Worm (Caenorhabditis elegans) whole organism, mixed stage, embryonic: Measurements from ENCODE around the gene rgs-7.

Experiments
- M03D4.4 ChIP-seq: sonication (generic microtip); optimal IDR thresholded peaks from 2 replicates; lab custom pipeline; 2017; ENCODE audit warnings: mild to moderate bottlenecking, missing genetic modification characterization, missing compliant biosample characterization
- bed-3 ChIP-seq: fragments of 200-800 bp; sonication (Bioruptor generic); optimal IDR thresholded peaks from 3 replicates; lab custom pipeline; 2018; ENCODE audit warnings: mild to moderate bottlenecking, missing genetic modification characterization, moderate library complexity, missing compliant biosample characterization
- blmp-1 ChIP-seq: fragments of 150-350 bp; optimal IDR thresholded peaks from 2 replicates; lab custom pipeline; 2014; ENCODE audit warnings: missing biosample characterization, missing genetic modification characterization
- ceh-39 ChIP-seq: fragments of 150-350 bp; optimal IDR thresholded peaks from 2 replicates; lab custom pipeline; 2014; ENCODE audit warnings: missing biosample characterization, missing genetic modification characterization
- ceh-43 ChIP-seq: fragments of 200-800 bp; sonication (Bioruptor generic); optimal IDR thresholded peaks from 2 replicates; lab custom pipeline; 2018; ENCODE audit warnings: mild to moderate bottlenecking, missing genetic modification characterization, moderate library complexity, missing compliant biosample characterization
- ceh-83 ChIP-seq: fragments of 200-800 bp; sonication (Bioruptor generic); optimal IDR thresholded peaks from 2 replicates; lab custom pipeline; 2018; ENCODE audit warnings: mild to moderate bottlenecking, missing genetic modification characterization, missing compliant biosample characterization
- cnd-1 ChIP-seq: fragments of 200-800 bp; sonication (Bioruptor generic); optimal IDR thresholded peaks from 2 replicates; lab custom pipeline; 2018; ENCODE audit warnings: mild to moderate bottlenecking, missing genetic modification characterization, missing compliant biosample characterization
- drap-1 ChIP-seq: fragments of 200-800 bp; sonication (Bioruptor generic); optimal IDR thresholded peaks from 3 replicates; lab custom pipeline; 2018; ENCODE audit warnings: mild to moderate bottlenecking, missing genetic modification characterization, missing compliant biosample characterization
- elt-1 ChIP-seq: sonication (generic microtip); optimal IDR thresholded peaks from 2 replicates; lab custom pipeline; 2017; ENCODE audit warnings: missing genetic modification characterization, mild to moderate bottlenecking, missing compliant biosample characterization, antibody characterized with exemption, moderate library complexity, borderline replicate concordance; ENCODE audit not compliant: insufficient read depth
- flh-1 ChIP-seq: fragments of 200-800 bp; sonication (Bioruptor generic); optimal IDR thresholded peaks from 2 replicates; lab custom pipeline; 2018; ENCODE audit warnings: mild to moderate bottlenecking, missing genetic modification characterization, moderate library complexity, missing compliant biosample characterization
- ham-2 ChIP-seq: fragments of 200-800 bp; sonication (Bioruptor generic); optimal IDR thresholded peaks from 2 replicates; lab custom pipeline; 2018; ENCODE audit warnings: mild to moderate bottlenecking, missing genetic modification characterization, missing compliant biosample characterization
- hlh-1 ChIP-seq: fragments of 150-350 bp; optimal IDR thresholded peaks from 2 replicates; lab custom pipeline; 2014; ENCODE audit warnings: missing biosample characterization, missing genetic modification reagents, missing genetic modification characterization
- lin-13 ChIP-seq: fragments of 150-350 bp; optimal IDR thresholded peaks from 2 replicates; lab custom pipeline; 2014; ENCODE audit warnings: missing biosample characterization, missing genetic modification characterization
- lin-32 ChIP-seq: fragments of 200-800 bp; sonication (Bioruptor generic); optimal IDR thresholded peaks from 2 replicates; lab custom pipeline; 2018; ENCODE audit warnings: mild to moderate bottlenecking, missing genetic modification characterization, missing compliant biosample characterization
- lsy-2 ChIP-seq: fragments of 150-350 bp; optimal IDR thresholded peaks from 2 replicates; lab custom pipeline; 2014; ENCODE audit warnings: missing biosample characterization, missing genetic modification characterization
- mab-5 ChIP-seq: fragments of 150-350 bp; optimal IDR thresholded peaks from 2 replicates; lab custom pipeline; 2014; ENCODE audit warnings: missing biosample characterization, missing genetic modification characterization
- mep-1 ChIP-seq: fragments of 150-350 bp; optimal IDR thresholded peaks from 2 replicates; lab custom pipeline; 2017; ENCODE audit warnings: missing biosample characterization, missing genetic modification reagents, missing genetic modification characterization, inconsistent platforms
- nhr-12 ChIP-seq: fragments of 150-350 bp; optimal IDR thresholded peaks from 2 replicates; lab custom pipeline; 2014; ENCODE audit warnings: missing biosample characterization, missing genetic modification characterization
- nhr-2 ChIP-seq: fragments of 150-350 bp; optimal IDR thresholded peaks from 2 replicates; lab custom pipeline; 2014; ENCODE audit warnings: missing biosample characterization, missing genetic modification characterization
- nhr-237 ChIP-seq: fragments of 150-350 bp; optimal IDR thresholded peaks from 2 replicates; lab custom pipeline; 2014; ENCODE audit warnings: missing biosample characterization, missing genetic modification characterization
- nhr-28 ChIP-seq: fragments of 150-350 bp; optimal IDR thresholded peaks from 2 replicates; lab custom pipeline; 2014; ENCODE audit warnings: missing biosample characterization, missing genetic modification characterization
- nhr-76 ChIP-seq: sonication (generic microtip); optimal IDR thresholded peaks from 2 replicates; lab custom pipeline; 2017; ENCODE audit warnings: missing biosample characterization, missing genetic modification characterization
- pha-4 ChIP-seq: fragments of 150-350 bp; optimal IDR thresholded peaks from 2 replicates; lab custom pipeline; 2018; ENCODE audit warnings: missing biosample characterization, missing genetic modification reagents, missing genetic modification characterization
- sem-2 ChIP-seq: fragments of 200-800 bp; sonication (Bioruptor generic); optimal IDR thresholded peaks from 2 replicates; lab custom pipeline; 2018; ENCODE audit warnings: mild to moderate bottlenecking, missing genetic modification characterization, missing compliant biosample characterization
- snpc-4 ChIP-seq: fragments of 150-350 bp; optimal IDR thresholded peaks from 2 replicates; lab custom pipeline; 2014; ENCODE audit warnings: missing biosample characterization, missing genetic modification characterization
- sptf-1 ChIP-seq: sonication (generic microtip); optimal IDR thresholded peaks from 2 replicates; lab custom pipeline; 2017; ENCODE audit warnings: mild to moderate bottlenecking, missing genetic modification characterization, moderate library complexity, missing compliant biosample characterization
- tbx-8 ChIP-seq: fragments of 200-800 bp; sonication (Bioruptor generic); optimal IDR thresholded peaks from 2 replicates; lab custom pipeline; 2018; ENCODE audit warnings: mild to moderate bottlenecking, missing genetic modification characterization, moderate library complexity, missing compliant biosample characterization
- unc-120 ChIP-seq: sonication (generic microtip); optimal IDR thresholded peaks from 2 replicates; lab custom pipeline; 2017; ENCODE audit warnings: missing genetic modification characterization, missing compliant biosample characterization; ENCODE audit not compliant: poor library complexity, severe bottlenecking
- unc-39 ChIP-seq: fragments of 150-350 bp; optimal IDR thresholded peaks from 2 replicates; lab custom pipeline; 2014; ENCODE audit warnings: missing biosample characterization, missing genetic modification characterization
- unc-62 ChIP-seq: fragments of 150-350 bp; optimal IDR thresholded peaks from 2 replicates; lab custom pipeline; 2014; ENCODE audit warnings: missing biosample characterization, missing genetic modification reagents, missing genetic modification characterization
- zip-8 ChIP-seq: fragments of 150-350 bp; optimal IDR thresholded peaks from 2 replicates; lab custom pipeline; 2014; ENCODE audit warnings: missing biosample characterization, missing genetic modification characterization
- ztf-11 ChIP-seq: fragments of 150-350 bp; optimal IDR thresholded peaks from 2 replicates; lab custom pipeline; 2014; ENCODE audit warnings: missing biosample characterization, missing genetic modification characterization

Gene rgs-7

DNA sequence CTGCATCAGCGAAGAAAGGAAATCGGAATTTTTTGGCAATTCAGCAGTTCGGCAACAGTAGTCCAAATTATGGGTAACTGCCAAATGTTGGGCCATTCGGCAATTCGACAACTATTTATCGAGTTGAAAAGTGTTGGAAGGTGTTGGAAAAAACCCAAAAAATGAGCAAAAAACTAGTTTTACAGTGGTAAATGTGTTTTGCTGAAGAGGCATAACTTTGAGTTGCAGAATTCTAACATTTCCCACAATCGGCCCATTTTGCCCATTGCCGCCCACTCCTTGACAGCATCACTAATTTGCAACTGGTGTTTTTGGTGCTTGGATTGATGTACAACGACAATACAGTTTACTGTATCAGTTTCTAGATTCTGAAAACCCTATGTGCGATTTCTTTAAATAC lies 11.3 kb downstream of the rgs-7 start:
- TF ChIP-seq nhr-28 (tag; lab: Kevin White, UChicago) (no peak), unc-39 (tag; lab: Kevin White, UChicago) (no peak), M03D4.4 (tag; lab: Kevin White, UChicago) (no peak), ceh-43 (GFP tag; lab: Kevin White, UChicago) (no peak), lin-32 (no peak), unc-120 (tag; lab: Kevin White, UChicago) (no peak), pha-4 (tag; lab: Kevin White, UChicago) (no peak), lin-13 (tag; lab: Kevin White, UChicago) (no peak), blmp-1 (tag; lab: Kevin White, UChicago) (no peak), cnd-1 (tag; lab: Kevin White, UChicago) (no peak), ztf-11 (tag; lab: Kevin White, UChicago) (no peak)
- TF ChIP-seq, all 35 proteins: peak for 0

DNA sequence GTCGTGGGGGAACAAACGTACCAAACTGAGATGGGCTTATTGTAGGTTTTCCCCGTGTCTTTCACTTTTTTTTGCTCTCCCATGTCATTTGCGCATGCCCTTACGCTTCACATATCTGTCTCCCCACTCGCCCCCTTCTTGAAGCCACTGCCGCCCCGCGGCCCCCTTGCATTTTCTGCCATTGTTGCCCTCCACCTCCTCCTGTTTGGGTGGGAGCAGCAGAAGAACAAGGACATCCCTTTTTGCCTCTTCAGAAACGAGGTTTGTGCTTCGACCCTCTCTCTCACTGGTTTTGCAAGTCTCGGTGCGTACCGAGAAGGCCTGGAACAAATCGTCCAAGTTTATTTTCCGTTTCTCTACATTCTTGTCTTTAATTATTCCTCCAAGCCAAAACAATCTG lies 11.8 kb downstream of the rgs-7 start:
- TF ChIP-seq nhr-2 (tag; lab: Kevin White, UChicago), result no peak
- no peak for TF ChIP-seq M03D4.4 (tag; lab: Kevin White, UChicago)
- TF ChIP-seq nhr-12 (tag; lab: Kevin White, UChicago), result no peak
- TF ChIP-seq drap-1 (GFP tag; lab: Kevin White, UChicago), result no peak
- TF ChIP-seq nhr-76 (tag; lab: Kevin White, UChicago), result no peak
- no peak for TF ChIP-seq ceh-43 (GFP tag; lab: Kevin White, UChicago)
- TF ChIP-seq lin-32, result no peak
- no peak for TF ChIP-seq mep-1
- TF ChIP-seq zip-8 (tag; lab: Kevin White, UChicago), result no peak
- TF ChIP-seq unc-120 (tag; lab: Kevin White, UChicago), result no peak
- no peak for TF ChIP-seq ceh-39 (tag; lab: Kevin White, UChicago)
- no peak for TF ChIP-seq unc-62 (GFP tag; lab: Kevin White, UChicago)
- no peak for TF ChIP-seq mab-5 (tag; lab: Kevin White, UChicago)
- TF ChIP-seq ham-2, result no peak
- TF ChIP-seq ztf-11 (tag; lab: Kevin White, UChicago), result no peak
- no peak for TF ChIP-seq nhr-237 (tag; lab: Kevin White, UChicago)
- TF ChIP-seq lin-13 (tag; lab: Kevin White, UChicago), result no peak
- TF ChIP-seq cnd-1 (tag; lab: Kevin White, UChicago), result no peak
- no peak for TF ChIP-seq lsy-2 (tag; lab: Kevin White, UChicago)
- no peak for TF ChIP-seq ceh-83

DNA sequence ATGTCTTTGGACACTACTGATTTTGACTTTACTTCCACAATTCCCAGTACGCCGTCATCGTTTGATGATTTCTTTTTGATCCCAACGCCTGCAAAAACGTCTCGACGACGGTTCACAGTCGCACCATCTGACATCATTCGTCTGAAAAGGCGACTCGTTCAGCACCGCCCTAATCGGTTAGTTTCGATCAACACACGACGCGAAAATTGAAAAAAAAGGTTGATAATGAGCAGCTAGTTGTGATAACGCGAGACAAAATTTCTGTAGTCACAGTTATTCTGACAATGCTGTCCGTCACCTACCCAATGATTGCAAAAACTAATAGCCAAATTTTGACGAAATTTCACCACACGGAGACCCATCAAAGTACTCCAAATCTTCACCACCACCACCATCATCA lies 13.6 kb downstream of the rgs-7 start:
- TF ChIP-seq ham-2 (no peak), sem-2 (GFP tag; lab: Kevin White, UChicago) (no peak), sptf-1 (tag; lab: Kevin White, UChicago) (no peak), nhr-28 (tag; lab: Kevin White, UChicago) (no peak), bed-3 (GFP tag; lab: Kevin White, UChicago) (no peak), tbx-8 (no peak), lin-13 (tag; lab: Kevin White, UChicago) (no peak), hlh-1 (tag; lab: Kevin White, UChicago) (no peak), mep-1 (no peak), nhr-12 (tag; lab: Kevin White, UChicago) (no peak), snpc-4 (tag; lab: Kevin White, UChicago) (no peak), ceh-39 (tag; lab: Kevin White, UChicago) (no peak)

DNA sequence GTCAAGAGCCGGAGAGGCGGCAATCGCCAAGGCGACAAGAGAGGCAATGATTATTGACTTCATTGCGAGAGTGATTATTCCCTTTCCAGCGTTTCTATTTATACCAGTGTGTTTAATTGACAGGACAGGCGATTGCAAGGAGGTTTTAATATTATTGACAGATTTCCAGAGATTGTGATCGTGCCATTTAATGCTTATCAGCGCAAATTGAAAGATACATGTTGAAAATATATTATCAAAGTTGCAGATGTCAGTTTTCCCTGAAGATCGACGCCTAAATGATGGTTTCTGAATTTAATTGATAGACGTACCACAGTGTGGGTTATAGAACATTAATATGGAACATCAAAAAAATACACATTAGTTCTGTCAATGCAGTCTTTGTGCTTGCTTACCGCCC lies 21.6 kb downstream of the rgs-7 start, which contains the start of gene vit-4:
TSS of gene vit-4 (minus strand) at position 63 of the 400 bp plus-strand sequence.
- TF ChIP-seq lin-32 (no peak), hlh-1 (tag; lab: Kevin White, UChicago) (no peak), lin-13 (tag; lab: Kevin White, UChicago) (no peak), cnd-1 (tag; lab: Kevin White, UChicago) (no peak), M03D4.4 (tag; lab: Kevin White, UChicago) (no peak), elt-1 (tag; lab: Kevin White, UChicago) (no peak), nhr-237 (tag; lab: Kevin White, UChicago) (no peak)
- TF ChIP-seq, all 35 proteins: peak for 0

DNA sequence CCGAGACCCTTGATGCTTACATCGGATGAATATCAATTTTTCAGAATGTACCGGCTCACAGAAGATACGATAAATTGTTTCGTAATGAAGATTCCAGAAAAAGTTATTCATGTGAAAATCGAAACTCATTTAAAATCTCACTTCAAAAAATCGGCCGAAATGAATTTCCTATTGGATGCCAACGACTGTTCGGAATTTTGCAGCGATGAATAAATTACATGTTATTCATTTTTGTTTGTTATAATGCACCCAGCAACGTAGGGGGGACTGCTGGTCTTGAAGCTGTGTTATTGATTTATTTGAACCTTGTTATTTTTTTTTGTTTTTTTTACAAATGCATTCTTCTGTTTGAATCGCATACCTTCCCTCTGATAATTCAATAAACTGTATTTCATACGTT lies 24.5 kb downstream of the rgs-7 start:
- TF ChIP-seq flh-1 (no peak), bed-3 (GFP tag; lab: Kevin White, UChicago) (no peak)
